Fruit fly (Drosophila melanogaster): ENCODE results near the gene Atxn7.

Atxn7 gene

dm6 chr2L:2398459-2398858, 22.8 kb downstream of the Atxn7 start:
- TF ChIP-seq Elba2 (GFP tag; optimal IDR thresholded peaks at IDR 0.05) (no peak), BEAF-32 (GFP tag; optimal IDR thresholded peaks at IDR 0.05) (no peak), Ptx1 (GFP tag; IDR thresholded peaks at IDR 0.05) (0 out of 2 replicates have a peak, but pooled peaks have one; percentile 16), CG12769 (tag; optimal IDR thresholded peaks at IDR 0.05) (no peak), ato (GFP tag; IDR thresholded peaks at IDR 0.05; ENCODE audit: partially characterized antibody) (no peak), toy (GFP tag; IDR thresholded peaks at IDR 0.05) (no peak), dmrt11E (tag; optimal IDR thresholded peaks at IDR 0.05) (no peak), CG13424 (tag; optimal IDR thresholded peaks at IDR 0.05) (no peak), CG43689 (GFP tag; IDR thresholded peaks at IDR 0.05) (no peak), CG14014 (GFP tag; IDR thresholded peaks at IDR 0.05) (no peak), CG31441 (GFP tag; IDR thresholded peaks at IDR 0.05) (peak; percentile 53), CG32772 (GFP tag; IDR thresholded peaks at IDR 0.05) (0 out of 2 replicates have a peak, but pooled peaks have one; percentile 33), CG15269 (tag; optimal IDR thresholded peaks at IDR 0.05) (peak; percentile 16), Hmr (GFP tag; optimal IDR thresholded peaks at IDR 0.05) (no peak), CG6654 (GFP tag; optimal IDR thresholded peaks at IDR 0.05) (no peak), salm (tag; optimal IDR thresholded peaks at IDR 0.05) (no peak), CG11696 (GFP tag; IDR thresholded peaks at IDR 0.05) (0 out of 2 replicates have a peak, but pooled peaks have one; percentile 9), CG3281 (GFP tag; optimal IDR thresholded peaks at IDR 0.05) (no peak), sens (GFP tag) (peak; percentile 16), sob (GFP tag; IDR thresholded peaks at IDR 0.05) (0 out of 2 replicates have a peak, but pooled peaks have one; percentile 22), PHDP (tag; optimal IDR thresholded peaks at IDR 0.05) (peak; percentile 10), CG17829 (tag; optimal IDR thresholded peaks at IDR 0.05) (no peak), pfk (GFP tag; optimal IDR thresholded peaks at IDR 0.05) (no peak), CG8765 (GFP tag; IDR thresholded peaks at IDR 0.05) (no peak), Sry-δ (GFP tag; optimal IDR thresholded peaks at IDR 0.05) (no peak), Hr51 (GFP tag; optimal IDR thresholded peaks at IDR 0.05) (peak in 1 of 2 experiments; percentile 27), CG15601 (tag; optimal IDR thresholded peaks at IDR 0.05) (no peak), HLH3B (GFP tag; IDR thresholded peaks at IDR 0.05) (0 out of 2 replicates have a peak, but pooled peaks have one; percentile 10), sd (tag; optimal IDR thresholded peaks at IDR 0.05) (no peak), Sin3A (optimal IDR thresholded peaks at IDR 0.05) (no peak), CG17186 (GFP tag; optimal IDR thresholded peaks at IDR 0.05) (no peak), run (tag; optimal IDR thresholded peaks at IDR 0.05) (no peak), CG11560 (tag; IDR thresholded peaks at IDR 0.05) (no peak), Xbp1 (GFP tag; optimal IDR thresholded peaks at IDR 0.05) (peak; percentile 4), dmrt99B (tag; optimal IDR thresholded peaks at IDR 0.05) (peak; percentile 36), pan (optimal IDR thresholded peaks at IDR 0.05) (no peak), pan (GFP tag; optimal IDR thresholded peaks at IDR 0.05 in 1 of 2, IDR thresholded peaks at IDR 0.05 in 1 of 2) (peak in 1 of 2 experiments; percentile 5), CG10274 (GFP tag; optimal IDR thresholded peaks at IDR 0.05) (no peak), ham (GFP tag; IDR thresholded peaks at IDR 0.05) (no peak), Dp (GFP tag; optimal IDR thresholded peaks at IDR 0.05) (no peak), CG11695 (GFP tag; IDR thresholded peaks at IDR 0.05) (peak; percentile 21; the same call in 1 of the 3 replicates), CG34422 (GFP tag; IDR thresholded peaks at IDR 0.05) (peak; percentile 42; the same call in 1 of the 3 replicates), bsh (GFP tag; optimal IDR thresholded peaks at IDR 0.05) (peak in 1 of 2 experiments; percentile 36), Ssrp (tag; optimal IDR thresholded peaks at IDR 0.05) (no peak), CG8089 (GFP tag; optimal IDR thresholded peaks at IDR 0.05) (no peak), ranshi (GFP tag; IDR thresholded peaks at IDR 0.05) (0 out of 2 replicates have a peak, but pooled peaks have one; percentile 22), Sox102F (GFP tag; optimal IDR thresholded peaks at IDR 0.05) (peak; percentile 48), Xrp1 (GFP tag; IDR thresholded peaks at IDR 0.05) (peak; percentile 29; the same call in 1 of the 2 replicates), Atf3 (GFP tag; optimal IDR thresholded peaks at IDR 0.05) (no peak), CG9932 (GFP tag; IDR thresholded peaks at IDR 0.05) (no peak), NK7.1 (GFP tag; optimal IDR thresholded peaks at IDR 0.05) (no peak)

All from whole organism, embryonic.